Worm (Caenorhabditis elegans): ENCODE data around the gene W02D7.6.
"Not testable (repeated sequence)": the region's sequence is repeated elsewhere in the genome, so short reads cannot be mapped to it uniquely, and the experiment has no call there.

W02D7.6 gene

ce11 chrV:8300935-8301535 is at the start of gene W02D7.6:
W02D7.6 (minus strand) TSS chrV:8301507.
- no peak for TF ChIP-seq ama-1 (optimal IDR thresholded peaks at IDR 0.05)
- TF ChIP-seq ceh-36 (tag; optimal IDR thresholded peaks at IDR 0.05) = no peak
- no peak for TF ChIP-seq aly-1 (tag; optimal IDR thresholded peaks at IDR 0.05)
- no peak for TF ChIP-seq F13C5.2 (tag; optimal IDR thresholded peaks at IDR 0.05)
- TF ChIP-seq tbx-37 (GFP tag; conservative IDR thresholded peaks at IDR 0.05) = no peak
- TF ChIP-seq flt-1 (GFP tag; IDR thresholded peaks at IDR 0.05) = no peak
- no peak for TF ChIP-seq sea-1 (GFP tag; conservative IDR thresholded peaks at IDR 0.05)
- no peak for TF ChIP-seq ceh-13 (GFP tag; optimal IDR thresholded peaks at IDR 0.05)
- no peak for TF ChIP-seq ets-7 (tag; optimal IDR thresholded peaks at IDR 0.05)
- TF ChIP-seq hnd-1 (tag; optimal IDR thresholded peaks at IDR 0.05) = no peak
- no peak for TF ChIP-seq tbx-11 (GFP tag; IDR thresholded peaks at IDR 0.05)
- no peak for TF ChIP-seq hmg-4 (GFP tag; optimal IDR thresholded peaks at IDR 0.05)
- TF ChIP-seq B0310.2 (tag; optimal IDR thresholded peaks at IDR 0.05) = no peak

ce11 chrV:8349950-8350349 is 48.6 kb upstream of the W02D7.6 start:
- no peak for TF ChIP-seq hnd-1 (tag; optimal IDR thresholded peaks at IDR 0.05)

- TF ChIP-seq tbx-11 (GFP tag; IDR thresholded peaks at IDR 0.05) (no peak), hnd-1 (tag; optimal IDR thresholded peaks at IDR 0.05) (no peak), flt-1 (GFP tag; IDR thresholded peaks at IDR 0.05) (no peak), B0310.2 (tag; optimal IDR thresholded peaks at IDR 0.05) (no peak), ceh-13 (GFP tag; optimal IDR thresholded peaks at IDR 0.05) (no peak), hmg-4 (GFP tag; optimal IDR thresholded peaks at IDR 0.05) (no peak), F13C5.2 (tag; optimal IDR thresholded peaks at IDR 0.05) (peak; percentile 72), ceh-36 (tag; optimal IDR thresholded peaks at IDR 0.05) (no peak), aly-1 (tag; optimal IDR thresholded peaks at IDR 0.05) (no peak), ama-1 (optimal IDR thresholded peaks at IDR 0.05) (peak; percentile 46), scrt-1 (GFP tag; IDR thresholded peaks at IDR 0.05) (no peak)
Measured at ce11 chrV:8348959-8349389, 47.7 kb upstream of the W02D7.6 start.

ce11 chrV:8345436-8345835 is 44.1 kb upstream of the W02D7.6 start, which contains the start of gene C08D8.1:
C08D8.1 (plus strand) TSS chrV:8345759.
- no peak for TF ChIP-seq tbx-11 (GFP tag; IDR thresholded peaks at IDR 0.05)
- TF ChIP-seq F13C5.2 (tag; optimal IDR thresholded peaks at IDR 0.05) = no peak
- TF ChIP-seq tbx-37 (GFP tag; conservative IDR thresholded peaks at IDR 0.05) = no peak

- TF ChIP-seq hnd-1 (tag; optimal IDR thresholded peaks at IDR 0.05) = no peak
- TF ChIP-seq pes-1 (GFP tag; IDR thresholded peaks at IDR 0.05) = no peak
- no peak for TF ChIP-seq scrt-1 (GFP tag; IDR thresholded peaks at IDR 0.05)
- TF ChIP-seq hmg-4 (GFP tag; optimal IDR thresholded peaks at IDR 0.05) = no peak
- no peak for TF ChIP-seq F13C5.2 (tag; optimal IDR thresholded peaks at IDR 0.05)
- no peak for TF ChIP-seq ama-1 (optimal IDR thresholded peaks at IDR 0.05)
- no peak for TF ChIP-seq tbx-37 (GFP tag; conservative IDR thresholded peaks at IDR 0.05)
- no peak for TF ChIP-seq ceh-13 (GFP tag; optimal IDR thresholded peaks at IDR 0.05)
- TF ChIP-seq flt-1 (GFP tag; IDR thresholded peaks at IDR 0.05) = no peak
- no peak for TF ChIP-seq tbx-11 (GFP tag; IDR thresholded peaks at IDR 0.05)
- TF ChIP-seq tra-4 (tag; optimal IDR thresholded peaks at IDR 0.05) = no peak
Measured at ce11 chrV:8342416-8342815, 41.1 kb upstream of the W02D7.6 start.

- TF ChIP-seq hmg-4 (GFP tag; optimal IDR thresholded peaks at IDR 0.05); ets-7 (tag; optimal IDR thresholded peaks at IDR 0.05); ama-1 (optimal IDR thresholded peaks at IDR 0.05): not testable (repeated sequence)
Measured at ce11 chrV:8340924-8341323, 39.6 kb upstream of the W02D7.6 start, which contains the start of gene C08D8.7. C08D8.7 (plus strand) TSS chrV:8341224.

- TF ChIP-seq tra-4 (tag; optimal IDR thresholded peaks at IDR 0.05) (no peak), ceh-13 (GFP tag; optimal IDR thresholded peaks at IDR 0.05) (no peak), ets-7 (tag; optimal IDR thresholded peaks at IDR 0.05) (no peak), hmg-4 (GFP tag; optimal IDR thresholded peaks at IDR 0.05) (no peak), sea-1 (GFP tag; conservative IDR thresholded peaks at IDR 0.05) (no peak), pes-1 (GFP tag; IDR thresholded peaks at IDR 0.05) (no peak), ceh-36 (tag; optimal IDR thresholded peaks at IDR 0.05) (no peak), scrt-1 (GFP tag; IDR thresholded peaks at IDR 0.05) (no peak), flt-1 (GFP tag; IDR thresholded peaks at IDR 0.05) (no peak), B0310.2 (tag; optimal IDR thresholded peaks at IDR 0.05) (no peak), tbx-11 (GFP tag; IDR thresholded peaks at IDR 0.05) (no peak), hnd-1 (tag; optimal IDR thresholded peaks at IDR 0.05) (no peak), aly-1 (tag; optimal IDR thresholded peaks at IDR 0.05) (no peak), hmbx-1 (tag; optimal IDR thresholded peaks at IDR 0.05) (no peak)
Measured at ce11 chrV:8335620-8336019, 34.3 kb upstream of the W02D7.6 start.

- TF ChIP-seq B0310.2 (tag; optimal IDR thresholded peaks at IDR 0.05) (no peak), ceh-13 (GFP tag; optimal IDR thresholded peaks at IDR 0.05) (no peak), sea-1 (GFP tag; conservative IDR thresholded peaks at IDR 0.05) (no peak), tbx-11 (GFP tag; IDR thresholded peaks at IDR 0.05) (no peak), hnd-1 (tag; optimal IDR thresholded peaks at IDR 0.05) (no peak), tbx-37 (GFP tag; conservative IDR thresholded peaks at IDR 0.05) (no peak), ets-7 (tag; optimal IDR thresholded peaks at IDR 0.05) (no peak), ceh-36 (tag; optimal IDR thresholded peaks at IDR 0.05) (no peak), F13C5.2 (tag; optimal IDR thresholded peaks at IDR 0.05) (no peak), aly-1 (tag; optimal IDR thresholded peaks at IDR 0.05) (no peak), flt-1 (GFP tag; IDR thresholded peaks at IDR 0.05) (no peak), pes-1 (GFP tag; IDR thresholded peaks at IDR 0.05) (no peak)
Measured at ce11 chrV:8334360-8334759, 33.1 kb upstream of the W02D7.6 start, which contains the start of gene tmd-2. tmd-2 (plus strand) TSS chrV:8334660.
